Worm (Caenorhabditis elegans) whole organism, L4 larva: Measurements from ENCODE around the gene mth-2.

ENCODE experiments used
- ces-1 ChIP-seq: fragments of 150-350 bp; sonication (generic microtip); optimal IDR thresholded peaks from 4 replicates; lab custom pipeline; 2014; ENCODE audit warnings: missing biosample characterization, missing genetic modification reagents, missing genetic modification characterization
- unc-62 ChIP-seq, 3 experiments: fragments of 150-350 bp in 1 of 3; sonication (generic microtip); optimal IDR thresholded peaks in 2 of 3; peaks in 1 of 3; 1 replicate in 1 of 3; 2 replicates in 2 of 3; lab custom pipeline; 2014 to 2017; ENCODE audit warnings: missing biosample characterization in 3 of 3, missing genetic modification characterization in 3 of 3, missing genetic modification reagents in 3 of 3, missing genotype in 1 of 3

- TF ChIP-seq unc-62 (GFP tag; optimal IDR thresholded peaks at IDR 0.05 in 1 of 2; lab: Kevin White, UChicago) (no peak), unc-62 (tag; optimal IDR thresholded peaks at IDR 0.05; lab: Kevin White, UChicago) (no peak), ces-1 (GFP tag; lab: Kevin White, UChicago) (no peak)
Measured at ce11 chrII:4182364-4182763, 11.8 kb downstream of the mth-2 start, which contains the start of gene R03H10.11.
